Worm (Caenorhabditis elegans) whole organism, dauer: ENCODE data around the gene Y66H1A.8.

ENCODE experiments used
- unc-62 ChIP-seq: sonication (generic microtip); optimal IDR thresholded peaks from 2 replicates; lab custom pipeline; 2017; ENCODE audit warnings: missing biosample characterization, missing genetic modification reagents, missing genetic modification characterization

Y66H1A.8 gene

ce11 chrIV:454816-455215, at the start of gene Y66H1A.8, which contains the start of gene M04G7.5:
Gene Y66H1A.8, minus strand, starts transcription at chrIV:454916.
Gene M04G7.5, plus strand, starts transcription at chrIV:455073.
- TF ChIP-seq unc-62, result no peak

ce11 chrIV:504495-504894, 49.8 kb upstream of the Y66H1A.8 start:
- TF ChIP-seq unc-62, result no peak

ce11 chrIV:497155-497554, 42.4 kb upstream of the Y66H1A.8 start:
- TF ChIP-seq unc-62, result no peak

ce11 chrIV:484768-485167, 30.1 kb upstream of the Y66H1A.8 start:
- TF ChIP-seq unc-62, result no peak

ce11 chrIV:484004-484403, 29.3 kb upstream of the Y66H1A.8 start:
- no peak for TF ChIP-seq unc-62

- no peak for TF ChIP-seq unc-62
Measured at ce11 chrIV:481067-481466, 26.4 kb upstream of the Y66H1A.8 start, which contains the start of gene npr-37. Gene npr-37, minus strand, starts transcription at chrIV:481167.

- TF ChIP-seq unc-62, result no peak
Measured at ce11 chrIV:468307-468706, 13.6 kb upstream of the Y66H1A.8 start.

- no peak for TF ChIP-seq unc-62
Measured at ce11 chrIV:467291-467690, 12.6 kb upstream of the Y66H1A.8 start.

- TF ChIP-seq unc-62, result no peak
Measured at ce11 chrIV:466569-466968, 11.9 kb upstream of the Y66H1A.8 start.

- no peak for TF ChIP-seq unc-62
Measured at ce11 chrIV:462050-462449, 7.3 kb upstream of the Y66H1A.8 start.

- TF ChIP-seq unc-62, result no peak
Measured at ce11 chrIV:460614-461079, 5.9 kb upstream of the Y66H1A.8 start, which contains the start of gene M04G7.2. Gene M04G7.2, minus strand, starts transcription at chrIV:461029.

ce11 chrIV:455484-455883, 768 bp upstream of the Y66H1A.8 start, which contains the start of gene M04G7.1:
Gene M04G7.1, plus strand, starts transcription at chrIV:455784.
- TF ChIP-seq unc-62, result no peak

ce11 chrIV:445377-445776, 9.3 kb downstream of the Y66H1A.8 start, which contains the start of gene dpm-1:
Gene dpm-1, plus strand, starts transcription at chrIV:445677.
- no peak for TF ChIP-seq unc-62

- no peak for TF ChIP-seq unc-62
Measured at ce11 chrIV:443622-444021, 11.1 kb downstream of the Y66H1A.8 start, which contains the start of gene mrpl-55. Gene mrpl-55, plus strand, starts transcription at chrIV:443985.

ce11 chrIV:440509-440908, 14.2 kb downstream of the Y66H1A.8 start, which contains the start of gene hum-8:
Gene hum-8, minus strand, starts transcription at chrIV:440554.
- TF ChIP-seq unc-62, result no peak

ce11 chrIV:438384-438783, 16.3 kb downstream of the Y66H1A.8 start:
- TF ChIP-seq unc-62, result no peak

- no peak for TF ChIP-seq unc-62
Measured at ce11 chrIV:428869-429268, 25.8 kb downstream of the Y66H1A.8 start, which contains the start of gene Y66H1A.5. Gene Y66H1A.5, minus strand, starts transcription at chrIV:429133.

ce11 chrIV:427100-427908, 27.4 kb downstream of the Y66H1A.8 start:
- TF ChIP-seq unc-62, result no peak
